Worm (Caenorhabditis elegans): Measurements from ENCODE around the gene Y57G11C.33.
A peak's percentile ranks its signal among the peaks of the same experiment; 100 is the strongest.

Gene Y57G11C.33

DNA sequence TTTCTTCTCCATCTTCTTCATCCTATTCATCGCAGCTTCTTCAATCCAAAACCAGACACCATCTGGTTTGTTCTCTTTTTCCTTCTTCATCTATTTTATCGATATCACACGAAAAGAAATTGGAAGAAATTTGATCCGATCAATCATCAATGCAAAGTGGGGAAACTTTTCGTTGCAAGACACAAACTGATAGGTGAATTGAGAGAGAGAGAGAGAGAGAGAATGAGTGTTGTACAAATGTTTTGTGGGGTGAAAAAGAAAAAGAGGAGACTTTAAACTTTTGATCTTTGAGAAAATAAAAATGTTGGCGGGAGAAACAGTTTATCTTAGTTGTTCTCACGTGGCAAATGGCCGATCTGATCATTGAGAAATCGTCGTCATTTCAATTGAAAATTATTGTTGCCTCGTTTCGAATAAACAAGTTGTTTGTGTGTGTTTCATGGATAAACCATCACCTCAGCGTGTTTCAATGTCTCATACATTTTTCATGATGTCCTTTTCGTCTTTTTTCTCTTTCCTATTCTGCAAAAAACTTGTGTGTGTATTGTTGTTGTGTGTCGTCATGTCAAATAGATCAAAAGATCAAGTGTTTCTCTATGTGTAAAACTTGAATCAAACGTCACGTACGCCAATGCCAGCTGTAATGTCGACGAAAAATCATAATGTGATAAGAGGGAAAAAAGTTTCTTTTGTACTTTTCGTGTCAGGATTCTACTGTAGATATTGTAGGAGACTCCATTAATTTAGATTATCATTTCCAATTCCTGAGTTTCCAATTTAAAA lies 44.1 kb upstream of the Y57G11C.33 start (continued):
- TF ChIP-seq lin-15B (tag; optimal IDR thresholded peaks at IDR 0.05): no peak
- TF ChIP-seq ces-1 (GFP tag; optimal IDR thresholded peaks at IDR 0.05): no peak
- no peak for TF ChIP-seq unc-130 (GFP tag; optimal IDR thresholded peaks at IDR 0.05)
- TF ChIP-seq skn-1 (tag; optimal IDR thresholded peaks at IDR 0.05): no peak
- TF ChIP-seq dmd-8 (GFP tag; IDR thresholded peaks at IDR 0.05): no peak
- no peak for TF ChIP-seq Y105C5A.15 (GFP tag; IDR thresholded peaks at IDR 0.05)
- peak; percentile 73 for TF ChIP-seq nhr-48 (tag; optimal IDR thresholded peaks at IDR 0.05)
- TF ChIP-seq snpc-4 (tag; optimal IDR thresholded peaks at IDR 0.05): no peak
- TF ChIP-seq jun-1 (tag; optimal IDR thresholded peaks at IDR 0.05): no peak
- no peak for TF ChIP-seq ama-1 (optimal IDR thresholded peaks at IDR 0.05)
- peak; percentile 45 for TF ChIP-seq ztf-7 (tag; optimal IDR thresholded peaks at IDR 0.05)
- peak; percentile 51 for TF ChIP-seq nhr-77 (tag; optimal IDR thresholded peaks at IDR 0.05)
- peak; percentile 67 for TF ChIP-seq dve-1 (tag; optimal IDR thresholded peaks at IDR 0.05; ENCODE audit: insufficient read depth)
- TF ChIP-seq nhr-41 (GFP tag; IDR thresholded peaks at IDR 0.05): no peak
- no peak for TF ChIP-seq fos-1 (tag; optimal IDR thresholded peaks at IDR 0.05)
- TF ChIP-seq duxl-1 (tag; optimal IDR thresholded peaks at IDR 0.05; ENCODE audit: poor library complexity): no peak
- no peak for TF ChIP-seq lin-29 (GFP tag; IDR thresholded peaks at IDR 0.05)
- peak; percentile 63 for TF ChIP-seq zip-2 (tag; optimal IDR thresholded peaks at IDR 0.05)
- no peak for TF ChIP-seq php-3 (GFP tag; IDR thresholded peaks at IDR 0.05)
- TF ChIP-seq attf-4 (tag; optimal IDR thresholded peaks at IDR 0.05): no peak
- TF ChIP-seq ztf-11 (tag; optimal IDR thresholded peaks at IDR 0.05): no peak
- TF ChIP-seq aly-2 (tag; optimal IDR thresholded peaks at IDR 0.05): no peak
- no peak for TF ChIP-seq zfp-2 (tag; optimal IDR thresholded peaks at IDR 0.05)
- TF ChIP-seq nhr-111 (GFP tag; optimal IDR thresholded peaks at IDR 0.05): no peak
- TF ChIP-seq hlh-30 (tag; optimal IDR thresholded peaks at IDR 0.05; ENCODE audit: insufficient read depth): peak; percentile 34
- peak; percentile 90 for TF ChIP-seq dmd-6 (GFP tag; IDR thresholded peaks at IDR 0.05)
- no peak for TF ChIP-seq zag-1 (tag; optimal IDR thresholded peaks at IDR 0.05)
- TF ChIP-seq nhr-11 (tag; optimal IDR thresholded peaks at IDR 0.05): peak; percentile 21
- TF ChIP-seq F10B5.3 (tag; optimal IDR thresholded peaks at IDR 0.05): no peak
- TF ChIP-seq F44E2.7 (GFP tag; IDR thresholded peaks at IDR 0.05): no peak
- TF ChIP-seq daf-19 (GFP tag; conservative IDR thresholded peaks at IDR 0.05): no peak
- no peak for TF ChIP-seq ceh-82 (tag; optimal IDR thresholded peaks at IDR 0.05)
- TF ChIP-seq pqm-1 (tag; optimal IDR thresholded peaks at IDR 0.05): no peak
- no peak for TF ChIP-seq nhr-102 (tag; optimal IDR thresholded peaks at IDR 0.05)
- TF ChIP-seq dmd-9 (GFP tag; IDR thresholded peaks at IDR 0.05): no peak
- no peak for TF ChIP-seq D1046.2 (GFP tag; IDR thresholded peaks at IDR 0.05)
- TF ChIP-seq nhr-76 (tag; optimal IDR thresholded peaks at IDR 0.05): peak; percentile 31
- TF ChIP-seq unc-39 (tag; optimal IDR thresholded peaks at IDR 0.05): no peak
- no peak; the same call in 1 of the 2 replicates for TF ChIP-seq tra-1 (GFP tag; IDR thresholded peaks at IDR 0.05)
- no peak for TF ChIP-seq snpc-1.2 (GFP tag; IDR thresholded peaks at IDR 0.05)
- no peak for TF ChIP-seq ZK546.5 (tag; optimal IDR thresholded peaks at IDR 0.05)
- TF ChIP-seq nhr-25 (tag; optimal IDR thresholded peaks at IDR 0.05; ENCODE audit: borderline replicate concordance, insufficient read depth): no peak
- TF ChIP-seq ceh-28 (tag; optimal IDR thresholded peaks at IDR 0.05): no peak
- no peak for TF ChIP-seq spr-1 (tag; optimal IDR thresholded peaks at IDR 0.05)
- TF ChIP-seq egl-43 (GFP tag; IDR thresholded peaks at IDR 0.05): no peak
- peak; percentile 64 for TF ChIP-seq mep-1 (tag; optimal IDR thresholded peaks at IDR 0.05)
- peak; percentile 46 for TF ChIP-seq mes-2 (tag; optimal IDR thresholded peaks at IDR 0.05; ENCODE audit: poor library complexity, severe bottlenecking)
- peak; percentile 7; the same call in 1 of the 2 replicates for TF ChIP-seq lin-1 (GFP tag; IDR thresholded peaks at IDR 0.05)
- TF ChIP-seq zfp-3 (GFP tag; conservative IDR thresholded peaks at IDR 0.05): no peak
- TF ChIP-seq cey-2 (tag; optimal IDR thresholded peaks at IDR 0.05; ENCODE audit: borderline replicate concordance, insufficient read depth): peak; percentile 12
- TF ChIP-seq aha-1 (tag): peak; percentile 94

Measured in whole organism, L4 larva.